Fruit fly (Drosophila melanogaster) whole organism, adult: ENCODE measurements around the gene CG12170.

Experiments
- CG11617 ChIP-seq: fragments of 200-800 bp; sonication (Bioruptor generic); optimal IDR thresholded peaks from 2 replicates; lab custom pipeline; 2017; ENCODE audit warnings: mild to moderate bottlenecking, missing biosample characterization, missing genetic modification reagents, missing genetic modification characterization
- CG12768 ChIP-seq: fragments of 200-800 bp; sonication (Bioruptor generic); optimal IDR thresholded peaks from 2 replicates; lab custom pipeline; 2017; ENCODE audit warnings: missing biosample characterization, missing genetic modification characterization, mild to moderate bottlenecking, moderate library complexity, missing genetic modification reagents
- CG14711 ChIP-seq: fragments of 200-800 bp; sonication (Bioruptor generic); optimal IDR thresholded peaks from 2 replicates; lab custom pipeline; 2018; ENCODE audit warnings: missing biosample characterization, mild to moderate bottlenecking, missing genetic modification characterization, moderate library complexity
- CG1620 ChIP-seq: fragments of 200-800 bp; sonication (Bioruptor generic); optimal IDR thresholded peaks from 2 replicates; lab custom pipeline; 2016; ENCODE audit warnings: missing biosample characterization, missing genetic modification characterization
- CG33017 ChIP-seq: fragments of 200-800 bp; sonication (Bioruptor generic); optimal IDR thresholded peaks from 2 replicates; lab custom pipeline; 2018; ENCODE audit warnings: missing biosample characterization, mild to moderate bottlenecking, missing genetic modification characterization, moderate library complexity
- CG5204 ChIP-seq: fragments of 200-800 bp; sonication (Bioruptor generic); optimal IDR thresholded peaks from 2 replicates; lab custom pipeline; 2016; ENCODE audit warnings: missing biosample characterization, missing genetic modification characterization
- CG7045 ChIP-seq: fragments of 200-800 bp; sonication (Bioruptor generic); optimal IDR thresholded peaks from 2 replicates; lab custom pipeline; 2017; ENCODE audit warnings: missing biosample characterization, mild to moderate bottlenecking, missing genetic modification characterization
- CG7101 ChIP-seq: fragments of 200-800 bp; sonication (Bioruptor generic); optimal IDR thresholded peaks from 2 replicates; lab custom pipeline; 2018; ENCODE audit warnings: missing biosample characterization, mild to moderate bottlenecking, missing genetic modification characterization, moderate library complexity
- Clk ChIP-seq: fragments of 200-800 bp; sonication (Bioruptor generic); optimal IDR thresholded peaks from 2 replicates; lab custom pipeline; 2017; ENCODE audit warnings: missing biosample characterization, missing genetic modification characterization
- Crg-1 ChIP-seq: fragments of 200-800 bp; sonication (Bioruptor generic); optimal IDR thresholded peaks from 2 replicates; lab custom pipeline; 2016; ENCODE audit warnings: missing biosample characterization, missing genetic modification characterization
- Hr96 ChIP-seq: fragments of 200-800 bp; sonication (Bioruptor generic); optimal IDR thresholded peaks from 2 replicates; lab custom pipeline; 2016; ENCODE audit warnings: missing biosample characterization, missing genetic modification characterization
- Mnt ChIP-seq: fragments of 200-800 bp; sonication (Bioruptor generic); optimal IDR thresholded peaks from 2 replicates; lab custom pipeline; 2016; ENCODE audit warnings: missing biosample characterization, mild to moderate bottlenecking, missing genetic modification characterization
- bab1 ChIP-seq: fragments of 200-800 bp; sonication (Bioruptor generic); optimal IDR thresholded peaks from 3 replicates; lab custom pipeline; 2019; ENCODE audit warnings: missing biosample characterization, mild to moderate bottlenecking, missing genetic modification characterization, moderate library complexity
- cic ChIP-seq: fragments of 200-800 bp; sonication (Bioruptor generic); optimal IDR thresholded peaks from 2 replicates; lab custom pipeline; 2017; ENCODE audit warnings: missing biosample characterization, mild to moderate bottlenecking, missing genetic modification characterization, moderate library complexity
- cnc ChIP-seq, 2 experiments: fragments of >200 bp; optimal IDR thresholded peaks; 2 replicates each; lab custom pipeline; 2017
- kay ChIP-seq: fragments of 200-800 bp; sonication (Bioruptor generic); peaks from one replicate; lab custom pipeline; 2016; ENCODE audit warnings: missing biosample characterization, missing genetic modification characterization, borderline replicate concordance
- ovo ChIP-seq: fragments of 200-800 bp; sonication (Bioruptor generic); optimal IDR thresholded peaks from 2 replicates; lab custom pipeline; 2016; ENCODE audit warnings: missing biosample characterization, missing genetic modification characterization
- pad ChIP-seq: fragments of 200-800 bp; sonication (Bioruptor generic); optimal IDR thresholded peaks from 3 replicates; lab custom pipeline; 2017; ENCODE audit warnings: missing biosample characterization, missing genetic modification characterization, mild to moderate bottlenecking, moderate library complexity, missing genetic modification reagents
- tj ChIP-seq: fragments of 200-800 bp; sonication (Bioruptor generic); optimal IDR thresholded peaks from 3 replicates; lab custom pipeline; 2017; ENCODE audit warnings: missing biosample characterization, mild to moderate bottlenecking, missing genetic modification characterization, moderate library complexity
- toe ChIP-seq: fragments of 200-800 bp; sonication (Bioruptor generic); optimal IDR thresholded peaks from 2 replicates; lab custom pipeline; 2016; ENCODE audit warnings: missing biosample characterization, missing genetic modification characterization

Gene CG12170

DNA sequence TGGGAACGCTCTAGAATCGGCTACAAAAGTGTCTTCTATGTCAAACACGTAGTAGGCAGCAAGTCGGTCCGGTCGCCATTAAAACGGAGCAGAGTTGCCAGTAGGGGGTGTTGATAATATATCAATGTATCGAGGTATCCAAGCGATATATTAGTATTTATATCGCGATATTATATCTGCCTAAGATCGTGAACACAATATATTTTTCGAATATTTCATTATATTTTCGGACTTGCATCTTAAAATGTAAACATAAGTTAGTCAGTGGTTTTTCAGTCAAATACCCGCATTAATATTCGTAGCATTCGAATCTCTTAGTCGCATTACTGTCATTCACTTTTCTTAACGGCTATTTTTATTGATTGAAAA lies 22.8 kb downstream of the CG12170 start, which contains the start of gene CG2182:
TSS of gene CG2182 (minus strand) at position 84 of the 369 bp plus-strand sequence.
- TF ChIP-seq CG33017 (tag; lab: Kevin White, UChicago) (no peak), CG11617 (GFP tag; lab: Kevin White, UChicago) (no peak), cic (GFP tag; lab: Kevin White, UChicago) (no peak), Clk (GFP tag; lab: Kevin White, UChicago) (no peak), Mnt (no peak), tj (no peak), Crg-1 (GFP tag; lab: Kevin White, UChicago) (peak; percentile 9), CG1620 (GFP tag; lab: Kevin White, UChicago) (peak; percentile 60), toe (GFP tag; lab: Kevin White, UChicago) (peak; percentile 38)

DNA sequence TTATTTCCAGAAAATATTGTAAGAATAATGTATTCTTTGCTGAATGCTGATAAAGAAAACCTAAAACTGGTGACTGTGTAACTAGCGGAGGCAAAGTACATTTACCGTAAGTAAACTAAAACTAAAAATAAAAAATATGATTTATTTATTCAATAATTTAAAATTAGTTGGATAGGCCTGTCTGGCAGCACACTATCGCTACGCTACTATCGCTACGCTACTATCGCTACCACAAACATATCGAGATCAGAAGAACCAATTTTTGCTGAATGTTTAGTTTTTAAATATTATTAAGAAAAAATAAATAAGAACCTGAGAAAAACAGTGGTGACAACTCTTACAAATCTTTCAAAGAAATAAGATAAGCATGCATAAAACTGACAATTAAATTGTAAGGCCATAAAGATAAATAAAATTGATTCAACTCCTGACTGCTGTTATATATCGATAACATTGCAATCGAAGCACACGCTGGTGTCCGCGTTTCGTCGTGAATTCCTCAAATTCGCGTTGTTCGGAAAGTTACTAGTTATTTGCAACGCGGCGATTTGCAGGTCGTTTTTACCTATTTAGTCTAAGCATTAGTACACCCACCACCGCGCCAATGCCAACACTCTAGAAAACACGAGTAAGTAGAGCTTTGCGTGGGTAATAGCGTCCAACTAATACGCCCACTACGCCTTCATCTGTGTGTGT lies 23.3 kb downstream of the CG12170 start, which contains the start of gene Wdr33:
TSS of gene Wdr33 (plus strand) at position 438 of the 696 bp plus-strand sequence.
- TF ChIP-seq CG12768, result peak; percentile 41
- peak; percentile 24 for TF ChIP-seq pad (GFP tag; lab: Kevin White, UChicago)
- peak; percentile 52 for TF ChIP-seq Mnt
- no peak for TF ChIP-seq cnc (optimal IDR thresholded peaks at IDR 0.05; lab: Kevin White, UChicago)
- TF ChIP-seq CG33017 (tag; lab: Kevin White, UChicago), result peak; percentile 39
- TF ChIP-seq cic (GFP tag; lab: Kevin White, UChicago), result no peak
- TF ChIP-seq CG7101, result peak; percentile 37
- no peak for TF ChIP-seq toe (GFP tag; lab: Kevin White, UChicago)
- peak; percentile 52 for TF ChIP-seq CG5204 (GFP tag; lab: Kevin White, UChicago)
- no peak for TF ChIP-seq Crg-1 (GFP tag; lab: Kevin White, UChicago)
- peak; percentile 88 for TF ChIP-seq tj
- no peak for TF ChIP-seq kay (GFP tag; lab: Kevin White, UChicago)
- TF ChIP-seq Hr96, result no peak
- no peak for TF ChIP-seq CG1620 (GFP tag; lab: Kevin White, UChicago)
- no peak for TF ChIP-seq Clk (GFP tag; lab: Kevin White, UChicago)
- TF ChIP-seq CG11617 (GFP tag; lab: Kevin White, UChicago), result peak; percentile 58
- TF ChIP-seq ovo (GFP tag; lab: Kevin White, UChicago), result peak; percentile 44
- peak; percentile 43 for TF ChIP-seq CG7045 (GFP tag; lab: Kevin White, UChicago)
- no peak for TF ChIP-seq bab1 (GFP tag; lab: Kevin White, UChicago)
- no peak for TF ChIP-seq CG14711 (tag; lab: Kevin White, UChicago)

DNA sequence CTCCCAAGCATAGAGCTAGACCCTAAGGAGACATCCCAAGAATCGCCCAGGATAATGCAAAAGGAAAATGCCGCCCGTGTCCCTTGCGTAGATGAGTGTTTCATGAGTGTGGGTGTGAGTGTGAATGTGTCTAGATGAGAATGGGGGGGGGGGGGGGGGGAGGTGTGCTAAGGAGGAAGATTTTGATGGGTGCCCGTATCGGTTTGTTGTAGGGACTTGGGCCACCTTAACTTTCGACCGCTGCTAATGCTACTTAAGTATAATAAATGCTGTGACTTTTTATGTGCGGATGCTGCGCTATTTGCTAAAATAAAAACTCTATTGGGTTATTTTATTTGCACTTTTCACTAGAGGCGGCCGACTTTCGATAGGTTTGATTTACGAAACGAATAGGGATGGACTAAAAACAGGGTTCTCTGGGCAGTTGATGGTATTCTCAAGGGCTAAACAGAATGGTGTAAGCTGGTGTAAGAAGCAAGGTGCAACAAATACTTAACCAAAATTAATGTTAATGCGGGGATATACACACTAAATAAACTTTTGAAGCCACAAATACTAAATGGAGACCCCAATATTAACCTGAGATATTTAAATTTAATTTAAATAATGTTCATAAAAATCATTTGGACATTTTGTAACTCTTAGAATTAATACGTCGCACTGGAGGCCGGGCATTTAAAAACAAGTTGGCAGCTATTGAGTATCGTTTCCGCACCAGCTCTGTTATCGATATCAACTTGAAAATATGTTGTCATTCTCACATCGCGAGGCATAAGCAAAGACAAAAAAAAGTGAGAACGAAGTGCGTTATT lies 32.1 kb downstream of the CG12170 start, which contains the start of the genes Xe7 and Atg17:
TSS of gene Xe7 (minus strand) at position 407 of the 812 bp plus-strand sequence.
TSS of gene Atg17 (plus strand) at position 786 of the 812 bp plus-strand sequence.
- peak; percentile 59 for TF ChIP-seq tj
- peak; percentile 89 for TF ChIP-seq CG33017 (tag; lab: Kevin White, UChicago)
- TF ChIP-seq cnc (optimal IDR thresholded peaks at IDR 0.05; lab: Kevin White, UChicago), result peak in 1 of 2 experiments; percentile 57
- peak; percentile 92 for TF ChIP-seq CG11617 (GFP tag; lab: Kevin White, UChicago)
- peak; percentile 90 for TF ChIP-seq CG14711 (tag; lab: Kevin White, UChicago)
- peak; percentile 86 for TF ChIP-seq Mnt
- peak; percentile 29 for TF ChIP-seq cic (GFP tag; lab: Kevin White, UChicago)
- peak; percentile 96 for TF ChIP-seq CG1620 (GFP tag; lab: Kevin White, UChicago)
- TF ChIP-seq toe (GFP tag; lab: Kevin White, UChicago), result peak; percentile 98
- peak; percentile 79 for TF ChIP-seq pad (GFP tag; lab: Kevin White, UChicago)
- peak; percentile 88 for TF ChIP-seq Clk (GFP tag; lab: Kevin White, UChicago)
- peak; percentile 97 for TF ChIP-seq CG5204 (GFP tag; lab: Kevin White, UChicago)
- peak; percentile 51 for TF ChIP-seq kay (GFP tag; lab: Kevin White, UChicago)
- peak; percentile 91 for TF ChIP-seq ovo (GFP tag; lab: Kevin White, UChicago)
- peak; percentile 94 for TF ChIP-seq Hr96
- peak; percentile 93 for TF ChIP-seq CG7101
- TF ChIP-seq Crg-1 (GFP tag; lab: Kevin White, UChicago), result peak; percentile 94
- TF ChIP-seq CG12768, result peak; percentile 95
- TF ChIP-seq CG7045 (GFP tag; lab: Kevin White, UChicago), result peak; percentile 92
- TF ChIP-seq bab1 (GFP tag; lab: Kevin White, UChicago), result peak; percentile 84

DNA sequence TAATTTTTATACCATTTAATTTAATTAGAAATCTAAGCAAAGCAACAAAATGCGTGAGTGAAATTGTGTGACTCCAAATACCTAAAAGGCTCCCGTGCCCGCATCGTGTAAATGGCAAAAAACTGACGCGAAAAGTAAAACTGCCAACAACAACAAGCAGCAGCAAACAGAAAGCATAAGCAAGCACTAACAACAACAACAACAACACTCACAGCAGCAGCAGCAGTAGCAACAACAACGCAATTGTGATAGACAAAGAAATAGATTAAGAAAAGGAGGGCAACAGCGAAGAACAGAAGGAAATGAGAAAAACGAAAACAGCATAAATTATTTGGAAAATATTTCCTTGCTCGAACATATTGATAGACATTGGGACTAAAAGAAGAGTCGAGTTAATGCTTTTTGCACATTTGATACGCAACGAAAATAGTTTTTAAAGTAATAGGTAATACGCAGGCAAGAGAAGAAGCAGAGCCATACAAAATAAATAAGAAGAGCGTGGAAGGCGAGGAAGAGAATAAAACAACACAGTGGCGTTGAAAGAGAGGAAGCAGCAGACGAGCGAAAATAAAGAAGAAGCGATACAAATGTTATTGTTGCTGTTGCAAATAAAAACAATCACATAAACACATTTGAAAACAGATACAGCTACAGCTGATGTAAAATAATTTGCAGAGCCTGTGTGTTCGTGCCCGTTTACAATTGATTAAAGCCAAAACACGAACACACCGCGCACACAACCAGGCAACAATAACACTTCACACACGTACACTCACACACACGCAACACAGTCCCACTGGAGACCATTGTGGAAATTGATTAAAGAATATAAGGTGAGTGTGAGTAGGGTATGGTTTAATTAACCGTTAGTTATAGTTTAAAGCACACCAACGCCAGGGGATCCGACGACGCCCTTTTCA lies 33.0 kb downstream of the CG12170 start:
- TF ChIP-seq cic (GFP tag; lab: Kevin White, UChicago) (peak; percentile 76), CG12768 (peak; percentile 9), ovo (GFP tag; lab: Kevin White, UChicago) (peak; percentile 9), kay (GFP tag; lab: Kevin White, UChicago) (no peak), pad (GFP tag; lab: Kevin White, UChicago) (peak; percentile 87), CG7045 (GFP tag; lab: Kevin White, UChicago) (no peak), tj (no peak), bab1 (GFP tag; lab: Kevin White, UChicago) (no peak)
